Worm (Caenorhabditis elegans) whole organism, mixed stage, embryonic: ENCODE measurements around the gene col-34.

ENCODE experiments used
- ceh-83 ChIP-seq: fragments of 200-800 bp; sonication (Bioruptor generic); optimal IDR thresholded peaks from 2 replicates; lab custom pipeline; 2018; ENCODE audit warnings: mild to moderate bottlenecking, missing genetic modification characterization, missing compliant biosample characterization
- ces-1 ChIP-seq: fragments of 150-350 bp; optimal IDR thresholded peaks from 2 replicates; lab custom pipeline; 2014; ENCODE audit warnings: missing biosample characterization, missing genetic modification reagents, missing genetic modification characterization
- cnd-1 ChIP-seq: fragments of 200-800 bp; sonication (Bioruptor generic); optimal IDR thresholded peaks from 2 replicates; lab custom pipeline; 2018; ENCODE audit warnings: mild to moderate bottlenecking, missing genetic modification characterization, missing compliant biosample characterization
- elt-3 ChIP-seq: fragments of 150-350 bp; optimal IDR thresholded peaks from 2 replicates; lab custom pipeline; 2014; ENCODE audit warnings: missing biosample characterization, missing genetic modification characterization
- lsy-2 ChIP-seq: fragments of 150-350 bp; optimal IDR thresholded peaks from 2 replicates; lab custom pipeline; 2014; ENCODE audit warnings: missing biosample characterization, missing genetic modification characterization
- nhr-2 ChIP-seq: fragments of 150-350 bp; optimal IDR thresholded peaks from 2 replicates; lab custom pipeline; 2014; ENCODE audit warnings: missing biosample characterization, missing genetic modification characterization
- nhr-28 ChIP-seq: fragments of 150-350 bp; optimal IDR thresholded peaks from 2 replicates; lab custom pipeline; 2014; ENCODE audit warnings: missing biosample characterization, missing genetic modification characterization
- nhr-76 ChIP-seq: sonication (generic microtip); optimal IDR thresholded peaks from 2 replicates; lab custom pipeline; 2017; ENCODE audit warnings: missing biosample characterization, missing genetic modification characterization
- snpc-4 ChIP-seq: fragments of 150-350 bp; optimal IDR thresholded peaks from 2 replicates; lab custom pipeline; 2014; ENCODE audit warnings: missing biosample characterization, missing genetic modification characterization
- unc-39 ChIP-seq: fragments of 150-350 bp; optimal IDR thresholded peaks from 2 replicates; lab custom pipeline; 2014; ENCODE audit warnings: missing biosample characterization, missing genetic modification characterization
- ztf-11 ChIP-seq: fragments of 150-350 bp; optimal IDR thresholded peaks from 2 replicates; lab custom pipeline; 2014; ENCODE audit warnings: missing biosample characterization, missing genetic modification characterization

DNA sequence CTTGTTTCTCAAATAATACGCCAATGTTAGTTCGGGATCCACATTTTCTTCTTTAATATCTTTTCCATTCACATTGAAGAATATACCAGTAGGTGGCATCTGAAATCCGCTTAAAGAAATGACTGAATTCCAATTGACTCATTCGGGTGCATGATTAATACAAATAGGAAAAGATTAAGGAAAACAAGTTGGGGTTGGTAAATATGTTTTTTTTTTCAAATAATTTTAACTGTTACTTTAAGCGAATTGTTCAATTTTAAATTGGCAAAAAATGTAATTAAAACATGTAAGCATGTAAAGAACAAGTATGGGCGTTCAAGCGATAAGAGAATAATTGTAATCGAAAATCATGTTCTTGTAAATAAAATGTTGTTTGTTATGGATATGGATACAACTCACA lies 39.6 kb upstream of the col-34 start, which contains the start of gene F15E6.6:
- no peak for TF ChIP-seq ztf-11 (tag; lab: Kevin White, UChicago)
- no peak for TF ChIP-seq ceh-83 (GFP tag; lab: Kevin White, UChicago)
- no peak for TF ChIP-seq nhr-76 (tag; lab: Kevin White, UChicago)
- no peak for TF ChIP-seq elt-3
- no peak for TF ChIP-seq nhr-28
- TF ChIP-seq ces-1 (GFP tag; lab: Kevin White, UChicago) = no peak
- no peak for TF ChIP-seq unc-39 (tag; lab: Kevin White, UChicago)
- no peak for TF ChIP-seq lsy-2 (tag; lab: Kevin White, UChicago)
- no peak for TF ChIP-seq nhr-2 (tag; lab: Kevin White, UChicago)
- no peak for TF ChIP-seq cnd-1 (tag; lab: Kevin White, UChicago)
- no peak for TF ChIP-seq snpc-4 (tag; lab: Kevin White, UChicago)
